Worm (Caenorhabditis elegans) whole organism, late embryonic: Measurements from ENCODE around the gene ptr-4.

Experiments used
- ceh-30 ChIP-seq: fragments of 150-350 bp; optimal IDR thresholded peaks from 2 replicates; lab custom pipeline; 2014; ENCODE audit warnings: missing biosample characterization, missing genetic modification characterization
- gmeb-2 ChIP-seq: sonication (generic microtip); optimal IDR thresholded peaks from 2 replicates; lab custom pipeline; 2016; ENCODE audit warnings: missing genetic modification characterization, inconsistent platforms, missing compliant biosample characterization
- hlh-30 ChIP-seq: sonication (generic microtip); optimal IDR thresholded peaks from 2 replicates; lab custom pipeline; 2017; ENCODE audit warnings: antibody characterized with exemption, missing genetic modification characterization, missing compliant biosample characterization; ENCODE audit not compliant: insufficient read depth
- hlh-6 ChIP-seq: sonication (generic microtip); optimal IDR thresholded peaks from 2 replicates; lab custom pipeline; 2016; ENCODE audit warnings: missing genotype, missing genetic modification characterization, missing compliant biosample characterization
- nhr-11 ChIP-seq: fragments of 150-350 bp; optimal IDR thresholded peaks from 2 replicates; lab custom pipeline; 2014; ENCODE audit warnings: missing biosample characterization, missing genetic modification characterization
- pqm-1 ChIP-seq: sonication (generic microtip); optimal IDR thresholded peaks from 2 replicates; lab custom pipeline; 2016; ENCODE audit warnings: missing genetic modification characterization, missing compliant biosample characterization

- TF ChIP-seq ceh-30 (tag; lab: Kevin White, UChicago) (no peak), gmeb-2 (tag; lab: Kevin White, UChicago) (no peak), hlh-6 (no peak), nhr-11 (tag; lab: Kevin White, UChicago) (no peak), hlh-30 (tag; lab: Kevin White, UChicago) (no peak), pqm-1 (tag; lab: Kevin White, UChicago) (no peak)
Observed at ce11 chrX:6097551-6097950, 31.8 kb upstream of the ptr-4 start, which contains the start of gene C15H9.4.
